Worm (Caenorhabditis elegans) whole organism, L4 larva: ENCODE measurements around the gene clpr-2.

Source experiments
- aly-2 ChIP-seq: sonication (generic microtip); optimal IDR thresholded peaks from 2 replicates; lab custom pipeline; 2018; ENCODE audit warnings: missing biosample characterization, missing genetic modification characterization
- dmd-9 ChIP-seq: fragments of 200-800 bp; sonication (Bioruptor generic); IDR thresholded peaks from 2 replicates; pipeline ENCODE4 v1.3.6; 2022; ENCODE audit warnings: missing genetic modification reagents, missing genetic modification characterization, missing compliant biosample characterization
- fos-1 ChIP-seq: fragments of 150-350 bp; optimal IDR thresholded peaks from 2 replicates; lab custom pipeline; 2014; ENCODE audit warnings: missing biosample characterization, missing genetic modification characterization
- hif-1 ChIP-seq, 2 experiments: sonication (generic microtip); optimal IDR thresholded peaks; 2 replicates each; lab custom pipeline; 2016 to 2017; ENCODE audit warnings: missing compliant biosample characterization in 2 of 2, missing genetic modification characterization in 2 of 2, missing genetic modification reagents in 2 of 2, missing genotype in 2 of 2, mild to moderate bottlenecking in 1 of 2
- hlh-11 ChIP-seq: fragments of 200-800 bp; sonication (Bioruptor generic); optimal IDR thresholded peaks from 2 replicates; lab custom pipeline; 2018; ENCODE audit warnings: mild to moderate bottlenecking, missing genetic modification characterization, missing compliant biosample characterization
- lin-15B ChIP-seq: fragments of 150-350 bp; sonication (generic microtip); optimal IDR thresholded peaks from 3 replicates; lab custom pipeline; 2014; ENCODE audit warnings: missing biosample characterization, missing genetic modification characterization
- lsy-2 ChIP-seq, 2 experiments: fragments of 150-350 bp in 1 of 2; sonication (generic microtip) in 1 of 2; optimal IDR thresholded peaks; 2 replicates each; lab custom pipeline; 2014 to 2017; ENCODE audit warnings: missing biosample characterization in 2 of 2, missing genetic modification characterization in 2 of 2
- madf-9 ChIP-seq: fragments of 200-800 bp; sonication (Bioruptor generic); conservative IDR thresholded peaks from 2 replicates; pipeline ENCODE4 v1.3.6; 2022; ENCODE audit warnings: missing genetic modification reagents, missing genetic modification characterization, missing compliant biosample characterization
- mxl-2 ChIP-seq: fragments of 200-800 bp; sonication (Bioruptor generic); conservative IDR thresholded peaks from 2 replicates; pipeline ENCODE4 v1.3.6; 2022; ENCODE audit warnings: missing genetic modification reagents, missing genetic modification characterization, missing compliant biosample characterization

- TF ChIP-seq fos-1 (no peak), lsy-2 (tag; optimal IDR thresholded peaks at IDR 0.05; lab: Kevin White, UChicago) (no peak), lin-15B (tag; lab: Kevin White, UChicago) (no peak), madf-9 (GFP tag; lab: Robert Waterston, UW) (no peak), dmd-9 (GFP tag; lab: Robert Waterston, UW) (no peak), aly-2 (no peak), hlh-11 (tag; lab: Kevin White, UChicago) (no peak), mxl-2 (no peak), hif-1 (tag; optimal IDR thresholded peaks at IDR 0.05; lab: Kevin White, UChicago) (no peak)
These were observed at the start of gene clpr-2 for ce11 chrII:1258634-1259033.
